Fruit fly (Drosophila melanogaster) whole organism, adult: ENCODE measurements around the gene CG15253.

Source experiments
- CG12768 ChIP-seq: fragments of 200-800 bp; sonication (Bioruptor generic); optimal IDR thresholded peaks from 2 replicates; lab custom pipeline; 2017; ENCODE audit warnings: missing biosample characterization, missing genetic modification characterization, mild to moderate bottlenecking, moderate library complexity, missing genetic modification reagents
- CG14711 ChIP-seq: fragments of 200-800 bp; sonication (Bioruptor generic); optimal IDR thresholded peaks from 2 replicates; lab custom pipeline; 2018; ENCODE audit warnings: missing biosample characterization, mild to moderate bottlenecking, missing genetic modification characterization, moderate library complexity
- CG1620 ChIP-seq: fragments of 200-800 bp; sonication (Bioruptor generic); optimal IDR thresholded peaks from 2 replicates; lab custom pipeline; 2016; ENCODE audit warnings: missing biosample characterization, missing genetic modification characterization
- CG5204 ChIP-seq: fragments of 200-800 bp; sonication (Bioruptor generic); optimal IDR thresholded peaks from 2 replicates; lab custom pipeline; 2016; ENCODE audit warnings: missing biosample characterization, missing genetic modification characterization
- CG7101 ChIP-seq: fragments of 200-800 bp; sonication (Bioruptor generic); optimal IDR thresholded peaks from 2 replicates; lab custom pipeline; 2018; ENCODE audit warnings: missing biosample characterization, mild to moderate bottlenecking, missing genetic modification characterization, moderate library complexity
- Mnt ChIP-seq: fragments of 200-800 bp; sonication (Bioruptor generic); optimal IDR thresholded peaks from 2 replicates; lab custom pipeline; 2016; ENCODE audit warnings: missing biosample characterization, mild to moderate bottlenecking, missing genetic modification characterization
- kay ChIP-seq: fragments of 200-800 bp; sonication (Bioruptor generic); peaks from one replicate; lab custom pipeline; 2016; ENCODE audit warnings: missing biosample characterization, missing genetic modification characterization, borderline replicate concordance
- tj ChIP-seq: fragments of 200-800 bp; sonication (Bioruptor generic); optimal IDR thresholded peaks from 3 replicates; lab custom pipeline; 2017; ENCODE audit warnings: missing biosample characterization, mild to moderate bottlenecking, missing genetic modification characterization, moderate library complexity
- toe ChIP-seq: fragments of 200-800 bp; sonication (Bioruptor generic); optimal IDR thresholded peaks from 2 replicates; lab custom pipeline; 2016; ENCODE audit warnings: missing biosample characterization, missing genetic modification characterization

DNA sequence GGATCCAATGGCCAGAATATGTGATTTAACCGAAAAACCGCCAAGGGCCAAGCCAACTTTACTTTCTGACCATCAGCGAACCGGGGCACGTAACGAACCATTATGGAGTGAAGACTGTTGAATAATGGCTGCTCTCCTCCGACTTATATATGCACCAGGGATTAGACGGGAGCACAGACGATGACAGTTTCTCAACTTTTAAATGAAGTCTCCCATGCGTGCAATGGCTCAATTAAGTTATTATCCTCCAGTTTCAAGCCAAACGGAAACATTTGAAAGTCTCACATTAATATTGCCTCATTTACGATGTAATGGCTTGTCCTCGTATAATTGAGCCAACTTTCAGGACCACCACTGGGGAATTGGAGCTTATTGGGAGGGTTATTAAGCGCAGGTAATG is 7.3 kb upstream of the CG15253 start, which contains the start of gene Or35a:
- TF ChIP-seq tj (no peak), Mnt (GFP tag; lab: Kevin White, UChicago) (no peak), CG5204 (GFP tag; lab: Kevin White, UChicago) (no peak), toe (GFP tag; lab: Kevin White, UChicago) (no peak), CG1620 (GFP tag; lab: Kevin White, UChicago) (no peak), kay (no peak), CG12768 (GFP tag; lab: Kevin White, UChicago) (no peak), CG7101 (tag; lab: Kevin White, UChicago) (no peak), CG14711 (tag; lab: Kevin White, UChicago) (no peak)
